Fruit fly (Drosophila melanogaster) whole organism, embryonic: ENCODE results near the gene CG32811.

Experiments used
- Ada2b ChIP-seq: fragments of 200-800 bp; sonication (Bioruptor generic); IDR thresholded peaks from 2 replicates; pipeline ENCODE4 v1.3.6; 2022; ENCODE audit warnings: missing biosample characterization, missing genetic modification characterization
- CG10431 ChIP-seq: fragments of 200-800 bp; sonication (Bioruptor generic); optimal IDR thresholded peaks from 3 replicates; lab custom pipeline; 2018; ENCODE audit warnings: missing biosample characterization, mild to moderate bottlenecking, missing genetic modification characterization
- CG10959 ChIP-seq: fragments of 200-800 bp; sonication (Bioruptor generic); IDR thresholded peaks from 2 replicates; pipeline ENCODE4 v1.3.6; 2022; ENCODE audit warnings: missing biosample characterization, missing genetic modification characterization
- CG12769 ChIP-seq: fragments of 200-800 bp; sonication (Bioruptor generic); optimal IDR thresholded peaks from 2 replicates; lab custom pipeline; 2019; ENCODE audit warnings: missing biosample characterization, mild to moderate bottlenecking, missing genetic modification characterization, moderate library complexity
- CG14050 ChIP-seq: fragments of 200-800 bp; sonication (Bioruptor generic); IDR thresholded peaks from 3 replicates; pipeline ENCODE4 v1.3.6; 2022; ENCODE audit warnings: missing biosample characterization, missing genetic modification characterization
- CG14441 ChIP-seq: fragments of 200-800 bp; sonication (Bioruptor generic); IDR thresholded peaks from 2 replicates; pipeline ENCODE4 v1.3.6; 2022; ENCODE audit warnings: missing biosample characterization, missing genetic modification characterization
- CG14667 ChIP-seq: fragments of 200-800 bp; sonication (Bioruptor generic); IDR thresholded peaks from 2 replicates; pipeline ENCODE4 v1.3.6; 2022; ENCODE audit warnings: missing biosample characterization, missing genetic modification characterization
- CG18599 ChIP-seq: fragments of 200-800 bp; sonication (Bioruptor generic); optimal IDR thresholded peaks from 3 replicates; lab custom pipeline; 2017; ENCODE audit warnings: missing biosample characterization, missing genetic modification characterization, mild to moderate bottlenecking, moderate library complexity, missing genetic modification reagents
- CG2199 ChIP-seq: fragments of 200-800 bp; sonication (Bioruptor generic); IDR thresholded peaks from 3 replicates; pipeline ENCODE4 v1.3.6; 2022; ENCODE audit warnings: missing biosample characterization, missing genetic modification characterization
- CG2678 ChIP-seq: fragments of 200-800 bp; sonication (Bioruptor generic); optimal IDR thresholded peaks from 3 replicates; lab custom pipeline; 2019; ENCODE audit warnings: missing biosample characterization, mild to moderate bottlenecking, missing genetic modification characterization, moderate library complexity
- CG32532 ChIP-seq: fragments of 200-800 bp; sonication (Bioruptor generic); IDR thresholded peaks from 2 replicates; pipeline ENCODE4 v1.3.6; 2022; ENCODE audit warnings: missing biosample characterization, missing genetic modification characterization
- CG42726 ChIP-seq: fragments of 200-800 bp; sonication (Bioruptor generic); IDR thresholded peaks from 2 replicates; pipeline ENCODE4 v1.3.6; 2022; ENCODE audit warnings: missing biosample characterization, missing genetic modification characterization; ENCODE audit not compliant: partially characterized antibody
- CG4328 ChIP-seq: fragments of 200-800 bp; sonication (Bioruptor generic); optimal IDR thresholded peaks from 3 replicates; lab custom pipeline; 2017; ENCODE audit warnings: missing biosample characterization, missing genetic modification reagents, missing genetic modification characterization
- CG4360 ChIP-seq: fragments of 200-800 bp; sonication (Bioruptor generic); IDR thresholded peaks from 2 replicates; pipeline ENCODE4 v1.3.6; 2022; ENCODE audit warnings: missing biosample characterization, missing genetic modification characterization
- CG5180 ChIP-seq: fragments of 200-800 bp; sonication (Bioruptor generic); optimal IDR thresholded peaks from 3 replicates; lab custom pipeline; 2017; ENCODE audit warnings: missing biosample characterization, missing genetic modification characterization, mild to moderate bottlenecking, moderate library complexity, missing genetic modification reagents
- CG7271 ChIP-seq: fragments of 200-800 bp; sonication (Bioruptor generic); optimal IDR thresholded peaks from 2 replicates; lab custom pipeline; 2018; ENCODE audit warnings: missing biosample characterization, mild to moderate bottlenecking, missing genetic modification characterization, moderate library complexity
- CG7357 ChIP-seq: fragments of 200-800 bp; sonication (Bioruptor generic); IDR thresholded peaks from 3 replicates; pipeline ENCODE4 v1.3.6; 2022; ENCODE audit warnings: missing biosample characterization, missing genetic modification characterization
- CG7987 ChIP-seq: fragments of 200-800 bp; sonication (Bioruptor generic); optimal IDR thresholded peaks from 2 replicates; lab custom pipeline; 2018; ENCODE audit warnings: missing biosample characterization, mild to moderate bottlenecking, missing genetic modification characterization, moderate library complexity
- CG8359 ChIP-seq: fragments of 200-800 bp; sonication (Bioruptor generic); optimal IDR thresholded peaks from 2 replicates; lab custom pipeline; 2017; ENCODE audit warnings: missing biosample characterization, mild to moderate bottlenecking, missing genetic modification characterization, borderline replicate concordance
- CG8924 ChIP-seq: fragments of 200-800 bp; optimal IDR thresholded peaks from 3 replicates; lab custom pipeline; 2019; ENCODE audit warnings: missing biosample characterization, mild to moderate bottlenecking, missing genetic modification characterization, moderate library complexity
- CG9437 ChIP-seq: fragments of 200-800 bp; sonication (Bioruptor generic); optimal IDR thresholded peaks from 2 replicates; lab custom pipeline; 2018; ENCODE audit warnings: missing biosample characterization, mild to moderate bottlenecking, missing genetic modification characterization
- CG9797 ChIP-seq: fragments of 200-800 bp; sonication (Bioruptor generic); optimal IDR thresholded peaks from 3 replicates; lab custom pipeline; 2018; ENCODE audit warnings: missing biosample characterization, mild to moderate bottlenecking, missing genetic modification characterization
- Camta ChIP-seq: fragments of 200-800 bp; sonication (Bioruptor generic); optimal IDR thresholded peaks from 2 replicates; lab custom pipeline; 2016; ENCODE audit warnings: missing biosample characterization, missing genetic modification characterization
- Chrac-16 ChIP-seq: fragments of 200-800 bp; sonication (Bioruptor generic); optimal IDR thresholded peaks from 3 replicates; lab custom pipeline; 2016; ENCODE audit warnings: missing biosample characterization, missing genetic modification characterization
- Dad ChIP-seq: fragments of 200-800 bp; sonication (Bioruptor generic); optimal IDR thresholded peaks from 3 replicates; lab custom pipeline; 2016; ENCODE audit warnings: missing biosample characterization, missing genetic modification characterization
- Fer1 ChIP-seq: fragments of 200-800 bp; sonication (Bioruptor generic); optimal IDR thresholded peaks from 2 replicates; lab custom pipeline; 2017; ENCODE audit warnings: missing biosample characterization, mild to moderate bottlenecking, missing genetic modification characterization
- Hand ChIP-seq: fragments of 200-800 bp; sonication (Bioruptor generic); optimal IDR thresholded peaks from 2 replicates; lab custom pipeline; 2017; ENCODE audit warnings: mild to moderate bottlenecking, missing biosample characterization, missing genetic modification reagents, missing genetic modification characterization
- Meics ChIP-seq: fragments of 200-800 bp; sonication (Bioruptor generic); optimal IDR thresholded peaks from 2 replicates; lab custom pipeline; 2017; ENCODE audit warnings: missing biosample characterization, mild to moderate bottlenecking, missing genetic modification characterization
- NK7.1 ChIP-seq: fragments of 200-800 bp; sonication (Bioruptor generic); optimal IDR thresholded peaks from 3 replicates; lab custom pipeline; 2016; ENCODE audit warnings: missing biosample characterization, missing genetic modification characterization
- Pdp1 ChIP-seq, 2 experiments: fragments of 200-800 bp; sonication (Bioruptor generic); optimal IDR thresholded peaks; 3 replicates each; lab custom pipeline; 2016; ENCODE audit warnings: missing biosample characterization in 2 of 2, missing genetic modification characterization in 2 of 2, mild to moderate bottlenecking in 1 of 2, moderate library complexity in 1 of 2
- Rx ChIP-seq: fragments of 200-800 bp; sonication (Bioruptor generic); IDR thresholded peaks from 2 replicates; pipeline ENCODE4 v1.3.6; 2022; ENCODE audit warnings: missing biosample characterization, missing genetic modification characterization
- ac ChIP-seq: fragments of 200-800 bp; sonication (Bioruptor generic); optimal IDR thresholded peaks from 3 replicates; lab custom pipeline; 2017; ENCODE audit warnings: missing biosample characterization, mild to moderate bottlenecking, missing genetic modification characterization
- cad ChIP-seq: fragments of >200 bp; optimal IDR thresholded peaks from 2 replicates; lab custom pipeline; 2017; ENCODE audit warnings: missing biosample characterization, missing genetic modification characterization
- cas ChIP-seq: fragments of 200-800 bp; sonication (Bioruptor generic); IDR thresholded peaks from 2 replicates; pipeline ENCODE4 v1.3.6; 2022; ENCODE audit warnings: missing biosample characterization, missing genetic modification characterization
- cato ChIP-seq: fragments of 200-800 bp; sonication (Bioruptor generic); optimal IDR thresholded peaks from 2 replicates; lab custom pipeline; 2016; ENCODE audit warnings: missing biosample characterization, missing genetic modification characterization, borderline replicate concordance
- chn ChIP-seq: fragments of 200-800 bp; sonication (Bioruptor generic); optimal IDR thresholded peaks from 2 replicates; lab custom pipeline; 2016; ENCODE audit warnings: missing biosample characterization, missing genetic modification characterization
- dimm ChIP-seq: fragments of 200-800 bp; sonication (Bioruptor generic); IDR thresholded peaks from 2 replicates; pipeline ENCODE4 v1.3.6; 2022; ENCODE audit warnings: missing biosample characterization, missing genetic modification characterization
- disco-r ChIP-seq: fragments of 200-800 bp; sonication (Bioruptor generic); optimal IDR thresholded peaks from 2 replicates; lab custom pipeline; 2016; ENCODE audit warnings: missing biosample characterization, missing genetic modification characterization
- gro ChIP-seq: fragments of 200-800 bp; sonication (Bioruptor generic); optimal IDR thresholded peaks from 2 replicates; lab custom pipeline; 2016; ENCODE audit warnings: missing biosample characterization, missing genetic modification characterization
- klu ChIP-seq: fragments of 200-800 bp; sonication (Bioruptor generic); IDR thresholded peaks from 2 replicates; pipeline ENCODE4 v1.3.6; 2022; ENCODE audit warnings: missing biosample characterization, missing genetic modification characterization
- onecut ChIP-seq: fragments of 200-800 bp; sonication (Bioruptor generic); IDR thresholded peaks from 2 replicates; pipeline ENCODE4 v1.3.6; 2022; ENCODE audit warnings: missing biosample characterization, missing genetic modification characterization
- org-1 ChIP-seq: fragments of 200-800 bp; sonication (Bioruptor generic); optimal IDR thresholded peaks from 2 replicates; lab custom pipeline; 2017; ENCODE audit warnings: missing biosample characterization, missing genetic modification characterization
- otp ChIP-seq: fragments of 200-800 bp; sonication (Bioruptor generic); IDR thresholded peaks from 3 replicates; pipeline ENCODE4, ENCODE4 v1.3.6; 2022; ENCODE audit warnings: missing biosample characterization, missing genetic modification characterization
- prd ChIP-seq, 3 experiments: fragments of >200 bp in 2 of 3; fragments of 200-800 bp in 1 of 3; sonication (Bioruptor generic) in 1 of 3; optimal IDR thresholded peaks in 2 of 3; IDR thresholded peaks in 1 of 3; 2 replicates in 2 of 3; 3 replicates in 1 of 3; pipeline versions ENCODE4 v1.3.6 to Lab custom; 2017 to 2022; ENCODE audit warnings: missing biosample characterization in 1 of 3, missing genetic modification characterization in 1 of 3
- pum ChIP-seq: fragments of 200-800 bp; sonication (Bioruptor generic); optimal IDR thresholded peaks from 2 replicates; lab custom pipeline; 2016; ENCODE audit warnings: missing biosample characterization, missing genetic modification characterization
- run ChIP-seq: fragments of 200-800 bp; sonication (Bioruptor generic); optimal IDR thresholded peaks from 3 replicates; lab custom pipeline; 2018; ENCODE audit warnings: missing biosample characterization, mild to moderate bottlenecking, missing genetic modification characterization
- sug ChIP-seq: fragments of 200-800 bp; optimal IDR thresholded peaks from 2 replicates; lab custom pipeline; 2019; ENCODE audit warnings: missing biosample characterization, mild to moderate bottlenecking, missing genetic modification characterization, moderate library complexity
- twi ChIP-seq: fragments of 200-800 bp; optimal IDR thresholded peaks from 2 replicates; lab custom pipeline; 2019; ENCODE audit warnings: missing biosample characterization, mild to moderate bottlenecking, missing genetic modification characterization, moderate library complexity
- tx ChIP-seq: fragments of 200-800 bp; sonication (Bioruptor generic); optimal IDR thresholded peaks from 2 replicates; lab custom pipeline; 2016; ENCODE audit warnings: missing biosample characterization, missing genetic modification characterization
- yki ChIP-seq: fragments of >200 bp; optimal IDR thresholded peaks from 3 replicates; lab custom pipeline; 2018
- zen2 ChIP-seq: fragments of 200-800 bp; sonication (Bioruptor generic); IDR thresholded peaks from 3 replicates; pipeline ENCODE4 v1.3.6; 2022; ENCODE audit warnings: missing biosample characterization, missing genetic modification characterization; ENCODE audit not compliant: partially characterized antibody

CG32811 gene

DNA sequence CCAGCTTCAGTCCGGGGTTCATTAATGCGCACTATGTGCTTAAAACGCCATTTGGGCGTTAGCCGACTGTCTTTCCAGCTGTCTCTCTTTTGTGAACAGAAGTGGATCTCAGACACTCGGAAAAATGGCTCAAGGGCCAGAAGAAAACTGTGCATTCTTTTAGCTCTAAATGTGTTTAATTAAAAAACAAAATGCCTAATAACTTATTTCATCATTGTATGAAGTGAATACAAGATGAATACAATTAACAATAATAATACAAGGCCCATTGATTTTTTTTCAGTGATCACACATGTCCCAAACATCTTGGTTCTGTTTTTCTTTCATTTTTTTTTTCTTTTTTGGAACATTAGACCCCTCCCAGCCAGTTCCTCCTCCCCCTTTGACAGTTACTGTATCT lies 25.3 kb downstream of the CG32811 start (continued):
- TF ChIP-seq klu (GFP tag; lab: Robert Waterston, UW) (peak; percentile 43; the same call in 1 of the 2 replicates), CG2678 (tag; lab: Kevin White, UChicago) (peak; percentile 72), CG9797 (GFP tag; lab: Kevin White, UChicago) (no peak), CG4328 (GFP tag; lab: Kevin White, UChicago) (no peak), prd (optimal IDR thresholded peaks at IDR 0.05; lab: Kevin White, UChicago) (no peak), prd (GFP tag; IDR thresholded peaks at IDR 0.05; lab: Robert Waterston, UW) (peak; percentile 68; the same call in 2 of the 3 replicates), CG7987 (no peak), CG7357 (GFP tag; lab: Robert Waterston, UW) (0 out of 3 replicates have a peak, but pooled peaks have one; percentile 39), CG14667 (peak; percentile 27; the same call in 1 of the 2 replicates), dimm (GFP tag; lab: Robert Waterston, UW) (no peak), Rx (GFP tag; lab: Robert Waterston, UW) (no peak), ac (GFP tag; lab: Kevin White, UChicago) (no peak), CG7271 (tag; lab: Kevin White, UChicago) (no peak), onecut (GFP tag; lab: Robert Waterston, UW) (peak; percentile 12; the same call in 1 of the 2 replicates), disco-r (GFP tag; lab: Kevin White, UChicago) (peak; percentile 19), sug (tag; lab: Kevin White, UChicago) (no peak), cas (GFP tag; lab: Robert Waterston, UW) (no peak), NK7.1 (GFP tag; lab: Kevin White, UChicago) (peak; percentile 2), CG14050 (GFP tag; lab: Robert Waterston, UW) (no peak), CG18599 (GFP tag; lab: Kevin White, UChicago) (peak; percentile 78), cad (GFP tag; lab: Kevin White, UChicago) (no peak), CG42726 (GFP tag; lab: Robert Waterston, UW) (no peak), org-1 (peak; percentile 11), chn (no peak), CG12769 (tag; lab: Kevin White, UChicago) (peak; percentile 33), Chrac-16 (GFP tag; lab: Kevin White, UChicago) (peak; percentile 36), otp (no peak), CG10431 (no peak), CG2199 (GFP tag; lab: Robert Waterston, UW) (no peak), CG4360 (GFP tag; lab: Robert Waterston, UW) (no peak), gro (GFP tag; lab: Kevin White, UChicago) (peak; percentile 25), cato (GFP tag; lab: Kevin White, UChicago) (no peak), yki (lab: Kevin White, UChicago) (no peak), Hand (GFP tag; lab: Kevin White, UChicago) (peak; percentile 28), CG8924 (peak; percentile 52), Pdp1 (GFP tag; optimal IDR thresholded peaks at IDR 0.05; lab: Kevin White, UChicago) (peak; percentile 42 to 46), CG5180 (GFP tag; lab: Kevin White, UChicago) (no peak), Fer1 (peak; percentile 45), CG32532 (GFP tag; lab: Robert Waterston, UW) (peak; percentile 64; the same call in 1 of the 2 replicates), pum (GFP tag; lab: Kevin White, UChicago) (peak; percentile 46), Meics (GFP tag; lab: Kevin White, UChicago) (peak; percentile 64), Camta (GFP tag; lab: Kevin White, UChicago) (peak; percentile 49), run (tag; lab: Kevin White, UChicago) (no peak), CG14441 (peak; percentile 46), Dad (GFP tag; lab: Kevin White, UChicago) (no peak), Ada2b (GFP tag; lab: Robert Waterston, UW) (0 out of 2 replicates have a peak, but pooled peaks have one; percentile 26), zen2 (GFP tag; lab: Robert Waterston, UW) (no peak), CG10959 (GFP tag; lab: Robert Waterston, UW) (no peak), CG8359 (GFP tag; lab: Kevin White, UChicago) (peak; percentile 14), CG9437 (GFP tag; lab: Kevin White, UChicago) (peak; percentile 3), twi (no peak), tx (GFP tag; lab: Kevin White, UChicago) (peak; percentile 19)
